Fruit fly (Drosophila melanogaster) whole organism, embryonic: ENCODE measurements around the gene Gmppb.

Experiments used
- CG10147 ChIP-seq: fragments of 200-800 bp; sonication (Bioruptor generic); optimal IDR thresholded peaks from 2 replicates; lab custom pipeline; 2019; ENCODE audit warnings: missing biosample characterization, mild to moderate bottlenecking, missing genetic modification characterization, moderate library complexity
- CG10431 ChIP-seq: fragments of 200-800 bp; sonication (Bioruptor generic); optimal IDR thresholded peaks from 3 replicates; lab custom pipeline; 2018; ENCODE audit warnings: missing biosample characterization, mild to moderate bottlenecking, missing genetic modification characterization
- CG13894 ChIP-seq: fragments of 200-800 bp; sonication (Bioruptor generic); optimal IDR thresholded peaks from 3 replicates; lab custom pipeline; 2018; ENCODE audit warnings: missing biosample characterization, mild to moderate bottlenecking, missing genetic modification characterization, moderate library complexity
- CG14014 ChIP-seq: fragments of 200-800 bp; sonication (Bioruptor generic); IDR thresholded peaks from 2 replicates; pipeline ENCODE4 v1.3.6; 2022; ENCODE audit warnings: missing biosample characterization, missing genetic modification characterization
- CG14860 ChIP-seq: fragments of 200-800 bp; sonication (Bioruptor generic); IDR thresholded peaks from 3 replicates; pipeline ENCODE4 v1.3.6; 2022; ENCODE audit warnings: missing biosample characterization, missing genetic modification characterization; ENCODE audit not compliant: partially characterized antibody
- CG15601 ChIP-seq: fragments of 200-800 bp; sonication (Bioruptor generic); optimal IDR thresholded peaks from 3 replicates; lab custom pipeline; 2019; ENCODE audit warnings: missing biosample characterization, mild to moderate bottlenecking, missing genetic modification characterization, moderate library complexity
- CG16813 ChIP-seq: fragments of 200-800 bp; sonication (Bioruptor generic); IDR thresholded peaks from 3 replicates; pipeline ENCODE4 v1.3.6; 2022; ENCODE audit warnings: missing biosample characterization, missing genetic modification characterization; ENCODE audit not compliant: partially characterized antibody
- CG1832 ChIP-seq: fragments of 200-800 bp; sonication (Bioruptor generic); optimal IDR thresholded peaks from 2 replicates; lab custom pipeline; 2017; ENCODE audit warnings: missing biosample characterization, mild to moderate bottlenecking, missing genetic modification characterization, inconsistent platforms
- CG2199 ChIP-seq: fragments of 200-800 bp; sonication (Bioruptor generic); IDR thresholded peaks from 3 replicates; pipeline ENCODE4 v1.3.6; 2022; ENCODE audit warnings: missing biosample characterization, missing genetic modification characterization
- CG2202 ChIP-seq: fragments of 200-800 bp; sonication (Bioruptor generic); optimal IDR thresholded peaks from 2 replicates; lab custom pipeline; 2018; ENCODE audit warnings: missing biosample characterization, mild to moderate bottlenecking, missing genetic modification characterization
- CG3065 ChIP-seq: fragments of 200-800 bp; sonication (Bioruptor generic); optimal IDR thresholded peaks from 2 replicates; lab custom pipeline; 2016; ENCODE audit warnings: missing biosample characterization, missing genetic modification characterization
- CG43689 ChIP-seq: fragments of 200-800 bp; sonication (Bioruptor generic); IDR thresholded peaks from 2 replicates; pipeline ENCODE4 v1.3.6; 2022; ENCODE audit warnings: missing biosample characterization, missing genetic modification characterization
- CG4820 ChIP-seq: fragments of 200-800 bp; sonication (Bioruptor generic); optimal IDR thresholded peaks from 3 replicates; lab custom pipeline; 2016; ENCODE audit warnings: missing biosample characterization, missing genetic modification characterization
- CG6683 ChIP-seq: fragments of 200-800 bp; sonication (Bioruptor generic); optimal IDR thresholded peaks from 2 replicates; lab custom pipeline; 2017; ENCODE audit warnings: missing biosample characterization, mild to moderate bottlenecking, missing genetic modification characterization, missing genetic modification reagents
- CG6854 ChIP-seq: fragments of 200-800 bp; sonication (Bioruptor generic); optimal IDR thresholded peaks from 3 replicates; lab custom pipeline; 2017; ENCODE audit warnings: missing biosample characterization, mild to moderate bottlenecking, missing genetic modification characterization
- CG7556 ChIP-seq: fragments of 200-800 bp; sonication (Bioruptor generic); optimal IDR thresholded peaks from 2 replicates; lab custom pipeline; 2017; ENCODE audit warnings: missing biosample characterization, mild to moderate bottlenecking, missing genetic modification characterization
- CG8478 ChIP-seq: fragments of >200 bp; optimal IDR thresholded peaks from 2 replicates; lab custom pipeline; 2018
- Chrac-16 ChIP-seq: fragments of 200-800 bp; sonication (Bioruptor generic); optimal IDR thresholded peaks from 3 replicates; lab custom pipeline; 2016; ENCODE audit warnings: missing biosample characterization, missing genetic modification characterization
- CoRest ChIP-seq: fragments of 200-800 bp; sonication (Bioruptor generic); optimal IDR thresholded peaks from 3 replicates; lab custom pipeline; 2018; ENCODE audit warnings: missing biosample characterization, mild to moderate bottlenecking, missing genetic modification characterization, moderate library complexity
- Hr39 ChIP-seq: fragments of >200 bp; optimal IDR thresholded peaks from 2 replicates; lab custom pipeline; 2017
- Myb ChIP-seq: fragments of 200-800 bp; sonication (Bioruptor generic); optimal IDR thresholded peaks from 2 replicates; lab custom pipeline; 2016; ENCODE audit warnings: missing biosample characterization, missing genetic modification characterization
- Nf-YA ChIP-seq: fragments of 200-800 bp; sonication (Bioruptor generic); IDR thresholded peaks from 2 replicates; pipeline ENCODE4 v1.3.6; 2022; ENCODE audit warnings: missing biosample characterization, missing genetic modification characterization
- Pdp1 ChIP-seq, 2 experiments: fragments of 200-800 bp; sonication (Bioruptor generic); optimal IDR thresholded peaks; 3 replicates each; lab custom pipeline; 2016; ENCODE audit warnings: missing biosample characterization in 2 of 2, missing genetic modification characterization in 2 of 2, mild to moderate bottlenecking in 1 of 2, moderate library complexity in 1 of 2
- Rfx ChIP-seq: fragments of 200-800 bp; sonication (Bioruptor generic); IDR thresholded peaks from 2 replicates; pipeline ENCODE4 v1.3.6; 2022; ENCODE audit warnings: missing biosample characterization, missing genetic modification characterization
- Taf1 ChIP-seq: fragments of 200-800 bp; sonication (Bioruptor generic); IDR thresholded peaks from 2 replicates; pipeline ENCODE4 v1.3.6; 2022; ENCODE audit warnings: missing biosample characterization, missing genetic modification characterization
- Tbp ChIP-seq: fragments of >200 bp; optimal IDR thresholded peaks from 2 replicates; lab custom pipeline; 2018; ENCODE audit warnings: missing biosample characterization, missing genetic modification characterization
- YL-1 ChIP-seq: fragments of 200-800 bp; sonication (Bioruptor generic); optimal IDR thresholded peaks from 3 replicates; lab custom pipeline; 2017; ENCODE audit warnings: missing biosample characterization, mild to moderate bottlenecking, missing genetic modification characterization
- ato ChIP-seq: fragments of 200-800 bp; sonication (Bioruptor generic); IDR thresholded peaks from 2 replicates; pipeline ENCODE4 v1.3.6; 2022; ENCODE audit warnings: missing biosample characterization, missing genetic modification characterization; ENCODE audit not compliant: partially characterized antibody
- bigmax ChIP-seq: fragments of 200-800 bp; sonication (Bioruptor generic); optimal IDR thresholded peaks from 2 replicates; lab custom pipeline; 2018; ENCODE audit warnings: missing biosample characterization, mild to moderate bottlenecking, missing genetic modification characterization
- chif ChIP-seq, 2 experiments: fragments of 200-800 bp; sonication (Bioruptor generic); optimal IDR thresholded peaks; 3 replicates each; lab custom pipeline; 2016; ENCODE audit warnings: missing biosample characterization in 2 of 2, missing genetic modification characterization in 2 of 2
- chinmo ChIP-seq: fragments of 200-800 bp; sonication (Bioruptor generic); IDR thresholded peaks from 4 replicates; pipeline ENCODE4 v1.3.6; 2022; ENCODE audit warnings: missing biosample characterization, missing genetic modification characterization; ENCODE audit not compliant: partially characterized antibody
- en ChIP-seq: fragments of 200-800 bp; sonication (Bioruptor generic); optimal IDR thresholded peaks from 2 replicates; lab custom pipeline; 2016; ENCODE audit warnings: missing biosample characterization, missing genetic modification characterization
- ewg ChIP-seq: fragments of 200-800 bp; sonication (Bioruptor generic); optimal IDR thresholded peaks from 3 replicates; lab custom pipeline; 2017; ENCODE audit warnings: mild to moderate bottlenecking, missing biosample characterization, missing genetic modification reagents, missing genetic modification characterization
- hkb ChIP-seq, 2 experiments: fragments of 200-800 bp in 1 of 2; fragments of >200 bp in 1 of 2; sonication (Bioruptor generic) in 1 of 2; IDR thresholded peaks in 1 of 2; optimal IDR thresholded peaks in 1 of 2; 2 replicates each; pipeline versions ENCODE4 v1.3.6 to Lab custom; 2017 to 2022; ENCODE audit warnings: missing biosample characterization in 1 of 2, missing genetic modification characterization in 1 of 2
- hth ChIP-seq: fragments of >200 bp; optimal IDR thresholded peaks from 2 replicates; lab custom pipeline; 2017; ENCODE audit warnings: inconsistent platforms
- lbe ChIP-seq: fragments of 200-800 bp; sonication (Bioruptor generic); optimal IDR thresholded peaks from 2 replicates; lab custom pipeline; 2016; ENCODE audit warnings: missing biosample characterization, mild to moderate bottlenecking, missing genetic modification characterization
- lilli ChIP-seq: fragments of 200-800 bp; sonication (Bioruptor generic); optimal IDR thresholded peaks from 3 replicates; lab custom pipeline; 2016; ENCODE audit warnings: missing biosample characterization, missing genetic modification characterization
- lmd ChIP-seq: fragments of 200-800 bp; sonication (Bioruptor generic); IDR thresholded peaks from 2 replicates; pipeline ENCODE4 v1.3.6; 2022; ENCODE audit warnings: missing biosample characterization, missing genetic modification characterization
- maf-S ChIP-seq: fragments of 200-800 bp; sonication (Bioruptor generic); optimal IDR thresholded peaks from 2 replicates; lab custom pipeline; 2016; ENCODE audit warnings: missing biosample characterization, missing genetic modification characterization
- pan ChIP-seq, 4 experiments: fragments of >200 bp in 3 of 4; fragments of 200-800 bp in 1 of 4; sonication (Bioruptor generic) in 1 of 4; optimal IDR thresholded peaks in 3 of 4; IDR thresholded peaks in 1 of 4; 2 replicates each; pipeline versions ENCODE4 v1.3.6 to Lab custom; 2017 to 2022; ENCODE audit warnings: missing biosample characterization in 2 of 4, missing genetic modification characterization in 2 of 4, mixed read lengths in 1 of 4
- ranshi ChIP-seq: fragments of 200-800 bp; sonication (Bioruptor generic); IDR thresholded peaks from 2 replicates; pipeline ENCODE4 v1.3.6; 2022; ENCODE audit warnings: missing biosample characterization, missing genetic modification characterization
- repo ChIP-seq: fragments of 200-800 bp; sonication (Bioruptor generic); optimal IDR thresholded peaks from 2 replicates; lab custom pipeline; 2016; ENCODE audit warnings: missing biosample characterization, missing genetic modification characterization
- row ChIP-seq: fragments of 200-800 bp; sonication (Bioruptor generic); IDR thresholded peaks from 3 replicates; pipeline ENCODE4 v1.3.6; 2022; ENCODE audit warnings: missing biosample characterization, missing genetic modification characterization
- sna ChIP-seq: fragments of 200-800 bp; sonication (Bioruptor generic); IDR thresholded peaks from 2 replicates; pipeline ENCODE4 v1.3.6; 2022; ENCODE audit warnings: missing biosample characterization, missing genetic modification characterization; ENCODE audit not compliant: partially characterized antibody
- so ChIP-seq: fragments of 200-800 bp; sonication (Bioruptor generic); IDR thresholded peaks from 3 replicates; pipeline ENCODE4 v1.3.6; 2022; ENCODE audit warnings: missing biosample characterization, missing genetic modification characterization
- ssp ChIP-seq: fragments of 200-800 bp; sonication (Bioruptor generic); IDR thresholded peaks from 2 replicates; pipeline ENCODE4 v1.3.6; 2022; ENCODE audit warnings: missing biosample characterization, missing genetic modification characterization
- sug ChIP-seq: fragments of 200-800 bp; optimal IDR thresholded peaks from 2 replicates; lab custom pipeline; 2019; ENCODE audit warnings: missing biosample characterization, mild to moderate bottlenecking, missing genetic modification characterization, moderate library complexity
- tll ChIP-seq, 2 experiments: fragments of 200-800 bp in 1 of 2; fragments of >200 bp in 1 of 2; sonication (Bioruptor generic) in 1 of 2; optimal IDR thresholded peaks; 2 replicates each; lab custom pipeline; 2017 to 2019; ENCODE audit warnings: missing biosample characterization in 2 of 2, missing genetic modification characterization in 2 of 2, mild to moderate bottlenecking in 1 of 2, moderate library complexity in 1 of 2
- z ChIP-seq: fragments of 200-800 bp; sonication (Bioruptor generic); IDR thresholded peaks from 3 replicates; pipeline ENCODE4 v1.3.6; 2022; ENCODE audit warnings: missing biosample characterization, missing genetic modification characterization
- zen2 ChIP-seq: fragments of 200-800 bp; sonication (Bioruptor generic); IDR thresholded peaks from 3 replicates; pipeline ENCODE4 v1.3.6; 2022; ENCODE audit warnings: missing biosample characterization, missing genetic modification characterization; ENCODE audit not compliant: partially characterized antibody

Gmppb gene

dm6 chr3R:4835315-4835714 lies 24.1 kb downstream of the Gmppb start (continued):
- TF ChIP-seq lmd (GFP tag; lab: Robert Waterston, UW) (no peak), CG7556 (GFP tag; lab: Kevin White, UChicago) (no peak), CG6854 (GFP tag; lab: Kevin White, UChicago) (no peak), CG10147 (GFP tag; lab: Kevin White, UChicago) (no peak), hth (lab: Kevin White, UChicago) (no peak), CG16813 (GFP tag; lab: Robert Waterston, UW) (peak; percentile 35; the same call in 1 of the 3 replicates), bigmax (no peak), maf-S (GFP tag; lab: Kevin White, UChicago) (no peak), CG43689 (GFP tag; lab: Robert Waterston, UW) (no peak), Taf1 (no peak), tll (GFP tag; optimal IDR thresholded peaks at IDR 0.05; lab: Kevin White, UChicago) (peak; percentile 37 to 66), pan (optimal IDR thresholded peaks at IDR 0.05; lab: Kevin White, UChicago) (peak in 1 of 2 experiments; percentile 0), pan (GFP tag; optimal IDR thresholded peaks at IDR 0.05 in 1 of 2, IDR thresholded peaks at IDR 0.05 in 1 of 2) (no peak), Nf-YA (GFP tag; lab: Robert Waterston, UW) (peak; percentile 97), sna (GFP tag; lab: Robert Waterston, UW) (peak; percentile 59; the same call in 1 of the 2 replicates), ranshi (GFP tag; lab: Robert Waterston, UW) (no peak), ssp (no peak), CG4820 (GFP tag; lab: Kevin White, UChicago) (no peak), CoRest (tag; lab: Kevin White, UChicago) (peak; percentile 67), CG3065 (GFP tag; lab: Kevin White, UChicago) (no peak), Chrac-16 (GFP tag; lab: Kevin White, UChicago) (no peak), chif (GFP tag; optimal IDR thresholded peaks at IDR 0.05; lab: Kevin White, UChicago) (peak in 1 of 2 experiments; percentile 42), CG8478 (lab: Kevin White, UChicago) (peak; percentile 98), Hr39 (no peak), lilli (GFP tag; lab: Kevin White, UChicago) (no peak), CG6683 (GFP tag; lab: Kevin White, UChicago) (no peak), lbe (no peak), ewg (GFP tag; lab: Kevin White, UChicago) (peak; percentile 37), row (GFP tag; lab: Robert Waterston, UW) (no peak), CG2202 (tag; lab: Kevin White, UChicago) (no peak), sug (tag; lab: Kevin White, UChicago) (peak; percentile 86), repo (no peak), YL-1 (GFP tag; lab: Kevin White, UChicago) (no peak), Pdp1 (GFP tag; optimal IDR thresholded peaks at IDR 0.05; lab: Kevin White, UChicago) (no peak), CG2199 (peak; percentile 92), Rfx (GFP tag; lab: Robert Waterston, UW) (no peak), chinmo (GFP tag; lab: Robert Waterston, UW) (peak; percentile 87; the same call in 2 of the 4 replicates), hkb (optimal IDR thresholded peaks at IDR 0.05; lab: Kevin White, UChicago) (no peak), hkb (GFP tag; IDR thresholded peaks at IDR 0.05; lab: Robert Waterston, UW) (no peak), en (no peak), so (GFP tag; lab: Robert Waterston, UW) (no peak), ato (GFP tag; lab: Robert Waterston, UW) (peak; percentile 51; the same call in 1 of the 2 replicates), Myb (GFP tag; lab: Kevin White, UChicago) (no peak), CG15601 (peak; percentile 55), z (GFP tag; lab: Robert Waterston, UW) (no peak), CG10431 (GFP tag; lab: Kevin White, UChicago) (no peak), CG13894 (no peak), zen2 (GFP tag; lab: Robert Waterston, UW) (peak; percentile 35; the same call in 1 of the 3 replicates), CG1832 (GFP tag; lab: Kevin White, UChicago) (peak; percentile 98), CG14014 (GFP tag; lab: Robert Waterston, UW) (no peak), Tbp (GFP tag; lab: Kevin White, UChicago) (no peak), CG14860 (0 out of 3 replicates have a peak, but pooled peaks have one; percentile 7)
